Worm (Caenorhabditis elegans) whole organism, late embryonic: Measurements from ENCODE around the gene srw-119.

Experiments
- ceh-18 ChIP-seq: sonication (generic microtip); optimal IDR thresholded peaks from 2 replicates; lab custom pipeline; 2016; ENCODE audit warnings: missing genetic modification characterization, missing compliant biosample characterization
- ceh-48 ChIP-seq: sonication (generic microtip); optimal IDR thresholded peaks from 2 replicates; lab custom pipeline; 2016; ENCODE audit warnings: missing genetic modification characterization, inconsistent platforms, missing compliant biosample characterization
- dmd-4 ChIP-seq: sonication (generic microtip); optimal IDR thresholded peaks from 2 replicates; lab custom pipeline; 2016; ENCODE audit warnings: borderline replicate concordance, missing genetic modification characterization, missing compliant biosample characterization
- elt-4 ChIP-seq: sonication (generic microtip); optimal IDR thresholded peaks from 2 replicates; lab custom pipeline; 2016; ENCODE audit warnings: missing genetic modification characterization, missing compliant biosample characterization
- hlh-8 ChIP-seq: sonication (generic microtip); optimal IDR thresholded peaks from 2 replicates; lab custom pipeline; 2016; ENCODE audit warnings: missing genotype, missing genetic modification characterization, missing compliant biosample characterization
- lin-11 ChIP-seq: fragments of 200-800 bp; sonication (Bioruptor generic); optimal IDR thresholded peaks from 2 replicates; lab custom pipeline; 2018; ENCODE audit warnings: mild to moderate bottlenecking, missing genetic modification characterization, missing compliant biosample characterization
- pag-3 ChIP-seq: sonication (generic microtip); optimal IDR thresholded peaks from 2 replicates; lab custom pipeline; 2016; ENCODE audit warnings: missing compliant biosample characterization, missing genetic modification characterization, borderline replicate concordance
- sox-2 ChIP-seq: fragments of 200-800 bp; sonication (Bioruptor generic); IDR thresholded peaks from 2 replicates; pipeline ENCODE4 v1.3.6; 2022; ENCODE audit warnings: missing genetic modification reagents, missing genetic modification characterization, missing compliant biosample characterization
- tbx-2 ChIP-seq: sonication (generic microtip); optimal IDR thresholded peaks from 2 replicates; lab custom pipeline; 2016; ENCODE audit warnings: missing genetic modification characterization, missing compliant biosample characterization

- TF ChIP-seq tbx-2 (tag; lab: Kevin White, UChicago) (no peak), ceh-18 (tag; lab: Kevin White, UChicago) (no peak), lin-11 (tag; lab: Kevin White, UChicago) (no peak), hlh-8 (tag; lab: Kevin White, UChicago) (no peak), ceh-48 (tag; lab: Kevin White, UChicago) (no peak), sox-2 (GFP tag; lab: Robert Waterston, UW) (no peak), elt-4 (tag; lab: Kevin White, UChicago) (no peak), pag-3 (tag; lab: Kevin White, UChicago) (no peak), dmd-4 (tag; lab: Kevin White, UChicago) (no peak)
These were observed 8.2 kb downstream of the srw-119 start, which contains the start of gene srw-121 for ce11 chrV:2991485-2991884.
